Fruit fly (Drosophila melanogaster): ENCODE results near the gene CG14937.
A peak's percentile ranks its signal among the peaks of the same experiment; 100 is the strongest.

CG14937 gene

DNA sequence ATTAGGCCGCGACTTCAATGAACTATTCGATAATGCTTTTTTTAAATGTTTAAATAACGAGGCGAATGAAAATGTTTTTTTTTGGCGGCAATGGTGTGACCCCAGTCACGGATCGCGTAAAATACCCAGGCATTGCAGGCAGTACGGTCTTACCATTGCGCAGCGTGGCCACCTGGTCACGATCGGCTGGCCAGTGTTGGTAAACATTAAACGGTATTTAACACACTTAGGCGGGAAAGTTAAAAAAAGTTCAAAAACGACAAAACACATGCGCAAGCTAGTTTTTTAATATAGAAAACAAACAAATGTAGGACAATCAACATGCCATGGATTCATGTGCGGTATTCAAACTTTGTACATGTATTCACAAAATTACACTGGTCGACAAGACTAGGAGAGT, 35.4 kb upstream of the CG14937 start, which contains the start of gene esc:
Gene esc (minus strand): TSS at position 129 of the 400 bp plus-strand sequence.
- TF ChIP-seq TFAM (GFP tag; optimal IDR thresholded peaks at IDR 0.05) (no peak), dm (GFP tag; optimal IDR thresholded peaks at IDR 0.05) (peak; percentile 26), ap (GFP tag; IDR thresholded peaks at IDR 0.05) (no peak), danr (GFP tag; IDR thresholded peaks at IDR 0.05) (no peak), CG33213 (GFP tag; optimal IDR thresholded peaks at IDR 0.05) (peak; percentile 70), Rfx (GFP tag; IDR thresholded peaks at IDR 0.05) (peak; percentile 74), Myb (GFP tag; optimal IDR thresholded peaks at IDR 0.05) (peak; percentile 76), sqz (GFP tag; optimal IDR thresholded peaks at IDR 0.05) (no peak), CG4820 (GFP tag; optimal IDR thresholded peaks at IDR 0.05) (peak; percentile 26), Abd-B (GFP tag; optimal IDR thresholded peaks at IDR 0.05) (peak; percentile 2), sens (GFP tag) (peak; percentile 77), HHEX (GFP tag; optimal IDR thresholded peaks at IDR 0.05) (no peak), CG11560 (tag; IDR thresholded peaks at IDR 0.05) (no peak), crp (GFP tag; optimal IDR thresholded peaks at IDR 0.05) (peak in 1 of 2 experiments; percentile 25), dpn (GFP tag; optimal IDR thresholded peaks at IDR 0.05) (peak; percentile 41 to 48), sug (tag; optimal IDR thresholded peaks at IDR 0.05) (peak; percentile 13), CG7786 (GFP tag; optimal IDR thresholded peaks at IDR 0.05) (peak; percentile 64), CG10462 (GFP tag; optimal IDR thresholded peaks at IDR 0.05) (no peak), ems (GFP tag; optimal IDR thresholded peaks at IDR 0.05) (peak; percentile 25), CG12155 (GFP tag; optimal IDR thresholded peaks at IDR 0.05) (peak; percentile 41), Lhr (GFP tag; optimal IDR thresholded peaks at IDR 0.05) (peak; percentile 88), MESR4 (GFP tag; optimal IDR thresholded peaks at IDR 0.05) (peak; percentile 35), Bdp1 (GFP tag; optimal IDR thresholded peaks at IDR 0.05) (peak; percentile 30), ab (GFP tag; optimal IDR thresholded peaks at IDR 0.05) (no peak), CG9609 (GFP tag; optimal IDR thresholded peaks at IDR 0.05) (peak; percentile 49), CG2120 (GFP tag; optimal IDR thresholded peaks at IDR 0.05) (peak; percentile 57), Med (GFP tag) (peak; percentile 93), zfh2 (GFP tag; optimal IDR thresholded peaks at IDR 0.05) (peak; percentile 53), CG11696 (GFP tag; IDR thresholded peaks at IDR 0.05) (no peak), YL-1 (GFP tag; optimal IDR thresholded peaks at IDR 0.05) (no peak), bcd (GFP tag; optimal IDR thresholded peaks at IDR 0.05) (peak; percentile 26), CG12391 (tag; optimal IDR thresholded peaks at IDR 0.05) (no peak), CG15011 (GFP tag; optimal IDR thresholded peaks at IDR 0.05) (no peak), CG4730 (GFP tag; IDR thresholded peaks at IDR 0.05) (no peak), HmgD (GFP tag; optimal IDR thresholded peaks at IDR 0.05) (peak; percentile 65), CrebB (tag; optimal IDR thresholded peaks at IDR 0.05) (no peak), CG2129 (GFP tag; IDR thresholded peaks at IDR 0.05; ENCODE audit: partially characterized antibody) (no peak), CG32532 (GFP tag; IDR thresholded peaks at IDR 0.05) (no peak), zen (tag; optimal IDR thresholded peaks at IDR 0.05) (peak; percentile 62), CG42726 (GFP tag; IDR thresholded peaks at IDR 0.05; ENCODE audit: partially characterized antibody) (no peak), CG4360 (GFP tag; IDR thresholded peaks at IDR 0.05) (no peak), CG14441 (GFP tag; IDR thresholded peaks at IDR 0.05) (no peak), esg (GFP tag; conservative IDR thresholded peaks at IDR 0.05) (no peak), H2.0 (GFP tag; IDR thresholded peaks at IDR 0.05) (no peak), Usf (GFP tag; optimal IDR thresholded peaks at IDR 0.05) (no peak), ewg (GFP tag; optimal IDR thresholded peaks at IDR 0.05) (peak; percentile 13), Fer2 (tag; optimal IDR thresholded peaks at IDR 0.05) (no peak), NFAT (GFP tag; IDR thresholded peaks at IDR 0.05) (peak; percentile 4; the same call in 1 of the 2 replicates), CG11093 (GFP tag; IDR thresholded peaks at IDR 0.05) (no peak), Awh (GFP tag; IDR thresholded peaks at IDR 0.05) (no peak), phol (tag; optimal IDR thresholded peaks at IDR 0.05) (peak; percentile 49), Dref (GFP tag; IDR thresholded peaks at IDR 0.05) (peak; percentile 50)
